Worm (Caenorhabditis elegans): Measurements from ENCODE around the gene K08D9.10.

The K08D9.10 gene

DNA sequence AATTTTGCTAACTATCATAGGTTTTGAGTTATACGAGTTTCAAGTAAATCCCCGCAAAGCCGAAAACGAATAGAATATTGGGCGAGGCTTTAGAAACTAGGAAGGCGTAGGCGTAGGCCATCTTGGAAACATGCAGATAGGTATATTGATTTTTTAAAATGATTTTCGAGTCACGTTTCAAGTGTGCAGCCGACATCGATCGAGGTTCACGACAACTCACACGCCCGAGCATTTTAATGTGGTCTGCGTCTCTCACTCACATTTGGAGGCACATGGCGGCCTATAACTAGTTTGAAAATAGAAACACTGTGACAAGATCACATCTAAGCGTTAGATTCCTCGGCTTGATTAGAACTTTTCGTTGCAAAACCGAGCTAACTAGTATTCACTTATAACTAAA, 3.3 kb upstream of the K08D9.10 start, which contains the start of gene K08D9.2:
TSS of gene K08D9.2 (plus strand) at position 301 of the 400 bp plus-strand sequence.
- TF ChIP-seq nhr-77 (tag; optimal IDR thresholded peaks at IDR 0.05), result no peak
- no peak for TF ChIP-seq fkh-10 (GFP tag; optimal IDR thresholded peaks at IDR 0.05)
- no peak for TF ChIP-seq ceh-28 (tag; optimal IDR thresholded peaks at IDR 0.05)
- no peak for TF ChIP-seq nhr-67 (tag; optimal IDR thresholded peaks at IDR 0.05)
- no peak for TF ChIP-seq mdl-1 (tag; optimal IDR thresholded peaks at IDR 0.05)
- TF ChIP-seq sea-2 (GFP tag; optimal IDR thresholded peaks at IDR 0.05), result no peak
- no peak for TF ChIP-seq nhr-23 (tag; optimal IDR thresholded peaks at IDR 0.05)
- no peak for TF ChIP-seq nhr-43 (tag; optimal IDR thresholded peaks at IDR 0.05; ENCODE audit: poor library complexity, severe bottlenecking)
- TF ChIP-seq mml-1 (tag; optimal IDR thresholded peaks at IDR 0.05), result no peak
- TF ChIP-seq elt-1 (tag; optimal IDR thresholded peaks at IDR 0.05), result no peak
- TF ChIP-seq ZK546.5 (tag; optimal IDR thresholded peaks at IDR 0.05), result no peak
- no peak for TF ChIP-seq nhr-76 (tag; optimal IDR thresholded peaks at IDR 0.05)
- TF ChIP-seq ztf-11 (tag; optimal IDR thresholded peaks at IDR 0.05), result no peak

DNA sequence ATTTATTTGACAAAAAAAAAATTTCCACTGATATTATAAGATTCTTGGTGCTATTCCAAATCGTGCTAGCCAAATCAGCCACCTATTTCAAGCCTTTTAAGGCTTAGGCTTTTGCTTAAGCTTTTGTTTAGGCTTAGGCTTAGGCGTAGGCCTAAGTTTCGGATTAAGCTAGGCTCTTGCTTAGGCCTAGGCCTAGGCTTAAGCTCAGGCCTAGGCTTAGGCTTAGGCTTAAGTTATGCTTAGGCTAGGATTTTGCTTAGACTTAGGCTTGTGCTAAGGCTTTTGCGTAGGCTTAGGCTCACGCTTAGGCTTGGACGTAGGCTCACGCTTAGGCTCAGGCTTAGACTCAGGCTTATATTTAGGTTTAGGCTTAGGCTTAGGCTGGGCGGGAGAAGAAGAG, 547 bp upstream of the K08D9.10 start:
- no peak for TF ChIP-seq ztf-11 (tag; optimal IDR thresholded peaks at IDR 0.05)
- TF ChIP-seq ZK546.5 (tag; optimal IDR thresholded peaks at IDR 0.05), result no peak
- no peak for TF ChIP-seq ceh-82 (tag; optimal IDR thresholded peaks at IDR 0.05)
- TF ChIP-seq elt-2 (tag; optimal IDR thresholded peaks at IDR 0.05), result no peak
- no peak for TF ChIP-seq egl-27 (tag; optimal IDR thresholded peaks at IDR 0.05)
- no peak for TF ChIP-seq nhr-12 (tag; optimal IDR thresholded peaks at IDR 0.05)
- TF ChIP-seq skn-1 (tag; optimal IDR thresholded peaks at IDR 0.05), result no peak
- no peak for TF ChIP-seq nhr-237 (tag; optimal IDR thresholded peaks at IDR 0.05)
- no peak for TF ChIP-seq elt-1 (tag; optimal IDR thresholded peaks at IDR 0.05)
- TF ChIP-seq nhr-76 (tag; optimal IDR thresholded peaks at IDR 0.05), result no peak
- TF ChIP-seq ceh-28 (tag; optimal IDR thresholded peaks at IDR 0.05), result no peak
- no peak for TF ChIP-seq pqm-1 (tag; optimal IDR thresholded peaks at IDR 0.05)
- TF ChIP-seq zag-1 (tag; optimal IDR thresholded peaks at IDR 0.05), result no peak
- TF ChIP-seq mdl-1 (tag; optimal IDR thresholded peaks at IDR 0.05), result no peak

DNA sequence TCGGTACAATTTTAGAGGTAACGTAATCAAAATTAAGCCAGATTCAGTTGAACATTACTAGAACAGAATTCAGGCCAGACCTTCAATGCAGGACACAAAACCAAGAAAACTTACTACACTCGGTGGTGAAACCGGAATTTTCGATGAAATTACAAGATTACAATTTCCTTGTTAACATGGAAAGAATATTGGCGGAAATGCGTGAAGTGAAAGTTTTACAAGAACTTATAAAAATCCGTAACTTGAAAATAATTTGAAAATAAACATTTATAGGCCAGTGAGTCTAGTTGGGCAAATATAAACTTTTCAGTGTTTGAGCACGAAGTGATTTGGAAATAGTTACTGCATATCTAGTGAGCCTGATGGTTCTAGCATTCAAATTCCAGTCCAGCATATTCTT, 4.2 kb downstream of the K08D9.10 start, which contains the start of gene K08D9.6:
TSS of gene K08D9.6 (minus strand) at position 101 of the 400 bp plus-strand sequence.
- TF ChIP-seq unc-39 (tag; optimal IDR thresholded peaks at IDR 0.05) (no peak), fos-1 (tag; optimal IDR thresholded peaks at IDR 0.05) (no peak), R02D3.7 (tag; optimal IDR thresholded peaks at IDR 0.05) (no peak), hmg-11 (tag; optimal IDR thresholded peaks at IDR 0.05) (no peak), egl-27 (tag; optimal IDR thresholded peaks at IDR 0.05) (no peak), skn-1 (tag; optimal IDR thresholded peaks at IDR 0.05) (no peak), fkh-10 (GFP tag; optimal IDR thresholded peaks at IDR 0.05) (no peak), nhr-76 (tag; optimal IDR thresholded peaks at IDR 0.05) (no peak), snpc-4 (tag; optimal IDR thresholded peaks at IDR 0.05) (no peak), nhr-23 (tag; optimal IDR thresholded peaks at IDR 0.05) (no peak), elt-3 (tag; optimal IDR thresholded peaks at IDR 0.05) (no peak), nhr-237 (tag; optimal IDR thresholded peaks at IDR 0.05) (no peak), nhr-43 (tag; optimal IDR thresholded peaks at IDR 0.05; ENCODE audit: poor library complexity, severe bottlenecking) (no peak), nhr-28 (tag; optimal IDR thresholded peaks at IDR 0.05) (no peak), nhr-77 (tag; optimal IDR thresholded peaks at IDR 0.05) (no peak), ztf-11 (tag; optimal IDR thresholded peaks at IDR 0.05) (no peak), pha-4 (tag; optimal IDR thresholded peaks at IDR 0.05) (no peak), nhr-67 (tag; optimal IDR thresholded peaks at IDR 0.05) (no peak), ZK546.5 (tag; optimal IDR thresholded peaks at IDR 0.05) (no peak)

DNA sequence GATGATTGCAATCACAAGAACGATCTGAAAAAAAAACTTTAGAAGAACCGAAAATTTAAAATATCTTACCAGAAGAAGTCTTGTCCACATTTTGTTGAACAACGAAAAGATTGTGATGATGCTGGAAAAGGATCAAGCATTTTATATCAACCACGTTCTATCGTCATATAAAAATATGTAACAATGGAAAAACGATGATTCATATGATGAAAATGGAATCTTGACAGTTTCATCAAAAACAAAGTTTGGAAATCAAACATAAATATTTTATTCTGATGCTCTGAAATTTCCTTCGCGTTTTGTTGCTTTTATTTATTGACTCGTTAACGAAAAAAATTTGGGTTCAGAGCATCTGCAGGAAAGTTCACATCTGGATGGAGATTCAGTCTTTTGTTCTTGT, 5.9 kb downstream of the K08D9.10 start, which contains the start of the genes K08D9.9 and str-16:
TSS of gene K08D9.9 (minus strand) at position 101 of the 400 bp plus-strand sequence.
TSS of gene str-16 (plus strand) at position 266 of the 400 bp plus-strand sequence.
- TF ChIP-seq zag-1 (tag; optimal IDR thresholded peaks at IDR 0.05), result no peak
- TF ChIP-seq skn-1 (tag; optimal IDR thresholded peaks at IDR 0.05), result no peak
- TF ChIP-seq nfya-1 (tag; optimal IDR thresholded peaks at IDR 0.05; ENCODE audit: insufficient read depth), result no peak
- no peak for TF ChIP-seq egl-5 (tag; optimal IDR thresholded peaks at IDR 0.05)
- TF ChIP-seq nhr-77 (tag; optimal IDR thresholded peaks at IDR 0.05), result no peak
- no peak for TF ChIP-seq fkh-10 (GFP tag; optimal IDR thresholded peaks at IDR 0.05)
- TF ChIP-seq nhr-43 (tag; optimal IDR thresholded peaks at IDR 0.05; ENCODE audit: poor library complexity, severe bottlenecking), result no peak
- no peak for TF ChIP-seq snpc-4 (tag; optimal IDR thresholded peaks at IDR 0.05)

DNA sequence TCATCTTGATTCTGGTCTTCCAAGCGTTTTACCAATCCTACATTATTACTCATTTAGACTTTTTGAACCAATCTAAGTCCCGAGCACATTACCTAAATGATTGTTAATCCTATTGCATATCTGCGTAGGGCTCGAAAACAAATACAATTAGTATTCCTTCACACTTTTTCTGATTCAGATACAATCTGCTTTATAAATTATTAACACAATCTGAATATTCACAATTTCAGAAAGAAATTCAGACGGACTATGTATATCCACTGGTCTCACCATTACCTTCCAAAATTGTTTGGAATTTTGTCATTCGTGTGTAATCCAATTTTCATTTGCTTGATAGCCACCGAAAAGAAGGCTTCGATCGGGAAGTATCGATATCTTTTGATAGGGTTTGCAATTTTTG, 10.5 kb downstream of the K08D9.10 start, which contains the start of gene srj-11:
TSS of gene srj-11 (plus strand) at position 250 of the 400 bp plus-strand sequence.
- TF ChIP-seq egl-5 (tag; optimal IDR thresholded peaks at IDR 0.05), result no peak
- no peak for TF ChIP-seq aly-2 (tag; optimal IDR thresholded peaks at IDR 0.05)
- TF ChIP-seq mml-1 (tag; optimal IDR thresholded peaks at IDR 0.05), result no peak
- no peak for TF ChIP-seq fos-1 (tag; optimal IDR thresholded peaks at IDR 0.05)
- TF ChIP-seq lsy-12 (tag; optimal IDR thresholded peaks at IDR 0.05), result no peak
- TF ChIP-seq ama-1 (optimal IDR thresholded peaks at IDR 0.05), result no peak
- TF ChIP-seq ceh-9 (tag; optimal IDR thresholded peaks at IDR 0.05), result no peak
- no peak for TF ChIP-seq hmg-11 (tag; optimal IDR thresholded peaks at IDR 0.05)
- TF ChIP-seq nhr-11 (tag; optimal IDR thresholded peaks at IDR 0.05), result no peak
- no peak for TF ChIP-seq egl-27 (tag; optimal IDR thresholded peaks at IDR 0.05)
- no peak for TF ChIP-seq nhr-77 (tag; optimal IDR thresholded peaks at IDR 0.05)
- TF ChIP-seq nhr-43 (tag; optimal IDR thresholded peaks at IDR 0.05; ENCODE audit: poor library complexity, severe bottlenecking), result no peak
- no peak for TF ChIP-seq ztf-11 (tag; optimal IDR thresholded peaks at IDR 0.05)
- no peak for TF ChIP-seq elt-2 (tag; optimal IDR thresholded peaks at IDR 0.05)
- no peak for TF ChIP-seq snpc-4 (tag; optimal IDR thresholded peaks at IDR 0.05)
- no peak for TF ChIP-seq nhr-67 (tag; optimal IDR thresholded peaks at IDR 0.05)

All from whole organism, L3 larva.